Fruit fly (Drosophila melanogaster): ENCODE data around the gene CG45071.
A peak's percentile ranks its signal among the peaks of the same experiment; 100 is the strongest.

Gene CG45071

DNA sequence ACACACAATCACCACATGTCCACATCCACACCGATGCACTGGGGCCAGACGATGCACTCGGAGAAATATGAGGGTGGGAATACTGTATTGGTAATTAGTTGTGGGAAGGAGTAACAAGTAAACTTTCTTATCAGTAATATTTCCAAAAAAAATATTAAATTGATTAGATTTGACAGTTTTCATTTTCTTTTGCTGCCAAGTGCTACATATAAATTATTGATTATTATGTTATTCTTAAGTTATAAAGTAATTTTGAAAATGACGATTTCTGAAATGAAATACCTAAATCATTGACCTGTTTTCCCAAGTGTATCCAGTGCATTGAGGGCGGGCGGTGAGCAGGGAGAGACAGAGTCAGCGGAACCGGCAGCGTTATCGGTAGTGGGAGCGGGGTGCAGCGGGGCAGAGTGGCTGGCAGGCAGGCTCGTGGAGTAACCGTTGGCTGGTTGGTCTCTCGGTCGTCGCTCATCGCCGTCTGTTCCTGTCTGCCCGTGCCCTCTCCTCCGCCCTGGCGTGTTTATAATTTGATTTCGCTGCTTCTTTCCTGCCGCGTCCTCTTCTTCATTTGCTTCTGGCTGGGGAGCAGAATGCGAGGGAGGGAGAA is 2.2 kb downstream of the CG45071 start (continued):
- TF ChIP-seq dm (GFP tag; optimal IDR thresholded peaks at IDR 0.05) (no peak), inv (GFP tag; IDR thresholded peaks at IDR 0.05; ENCODE audit: partially characterized antibody) (no peak), cas (GFP tag; IDR thresholded peaks at IDR 0.05) (no peak), NC2β (GFP tag; optimal IDR thresholded peaks at IDR 0.05) (no peak), toy (GFP tag; IDR thresholded peaks at IDR 0.05) (no peak), CG15073 (GFP tag; optimal IDR thresholded peaks at IDR 0.05) (no peak), danr (GFP tag; IDR thresholded peaks at IDR 0.05) (no peak), CG34422 (GFP tag; IDR thresholded peaks at IDR 0.05) (no peak; the same call in 2 of the 3 replicates), aop (GFP tag; IDR thresholded peaks at IDR 0.05) (no peak), CG10654 (GFP tag; optimal IDR thresholded peaks at IDR 0.05) (peak; percentile 9), cato (GFP tag; optimal IDR thresholded peaks at IDR 0.05; ENCODE audit: borderline replicate concordance) (no peak), CG11247 (GFP tag; IDR thresholded peaks at IDR 0.05) (no peak), CG30403 (GFP tag; optimal IDR thresholded peaks at IDR 0.05) (peak; percentile 55), Opbp (GFP tag; IDR thresholded peaks at IDR 0.05; ENCODE audit: partially characterized antibody) (no peak), CG3281 (GFP tag; optimal IDR thresholded peaks at IDR 0.05) (peak; percentile 44), Pdp1 (GFP tag; optimal IDR thresholded peaks at IDR 0.05) (peak in 1 of 2 experiments; percentile 41), CG10431 (GFP tag; optimal IDR thresholded peaks at IDR 0.05) (no peak), Xrp1 (GFP tag; IDR thresholded peaks at IDR 0.05) (peak; percentile 68; the same call in 1 of the 2 replicates), sob (GFP tag; IDR thresholded peaks at IDR 0.05) (no peak), CTCF (GFP tag; optimal IDR thresholded peaks at IDR 0.05) (peak; percentile 13), row (GFP tag; IDR thresholded peaks at IDR 0.05) (peak; percentile 54; the same call in 2 of the 3 replicates), yki (optimal IDR thresholded peaks at IDR 0.05) (no peak), rib (GFP tag; IDR thresholded peaks at IDR 0.05) (no peak), CG13287 (GFP tag; IDR thresholded peaks at IDR 0.05; ENCODE audit: partially characterized antibody) (no peak), CG7745 (tag; optimal IDR thresholded peaks at IDR 0.05) (no peak), prd (optimal IDR thresholded peaks at IDR 0.05) (no peak), prd (GFP tag; IDR thresholded peaks at IDR 0.05) (peak; percentile 58; the same call in 1 of the 3 replicates), CG3407 (GFP tag; optimal IDR thresholded peaks at IDR 0.05) (peak; percentile 52), Xbp1 (GFP tag; optimal IDR thresholded peaks at IDR 0.05) (peak; percentile 45), CG7786 (GFP tag; optimal IDR thresholded peaks at IDR 0.05) (no peak), Bgb (GFP tag; IDR thresholded peaks at IDR 0.05; ENCODE audit: partially characterized antibody) (no peak), CG12659 (GFP tag; optimal IDR thresholded peaks at IDR 0.05) (no peak), ro (GFP tag; IDR thresholded peaks at IDR 0.05) (no peak), esg (GFP tag; conservative IDR thresholded peaks at IDR 0.05) (peak; percentile 43), CG10147 (GFP tag; optimal IDR thresholded peaks at IDR 0.05) (no peak), tin (GFP tag; optimal IDR thresholded peaks at IDR 0.05) (peak; percentile 34), CG4282 (GFP tag; optimal IDR thresholded peaks at IDR 0.05) (no peak), odd (GFP tag; optimal IDR thresholded peaks at IDR 0.05) (no peak), caup (GFP tag; optimal IDR thresholded peaks at IDR 0.05; ENCODE audit: severe bottlenecking) (no peak), ato (GFP tag; IDR thresholded peaks at IDR 0.05; ENCODE audit: partially characterized antibody) (no peak), z (GFP tag; IDR thresholded peaks at IDR 0.05) (no peak), Dll (GFP tag; IDR thresholded peaks at IDR 0.05; ENCODE audit: partially characterized antibody) (no peak), CG13775 (GFP tag; optimal IDR thresholded peaks at IDR 0.05) (peak; percentile 25), MESR4 (GFP tag; optimal IDR thresholded peaks at IDR 0.05) (no peak), Fer1 (GFP tag; optimal IDR thresholded peaks at IDR 0.05) (no peak), CG2129 (GFP tag; IDR thresholded peaks at IDR 0.05; ENCODE audit: partially characterized antibody) (no peak), Ets65A (GFP tag) (peak; percentile 75), p53 (GFP tag; optimal IDR thresholded peaks at IDR 0.05) (no peak), crol (GFP tag; IDR thresholded peaks at IDR 0.05) (peak; percentile 84), CG11398 (GFP tag; optimal IDR thresholded peaks at IDR 0.05) (no peak), CG8944 (GFP tag; optimal IDR thresholded peaks at IDR 0.05) (no peak), CG2202 (tag; optimal IDR thresholded peaks at IDR 0.05) (peak; percentile 30)

All from whole organism, embryonic.